Worm (Caenorhabditis elegans): ENCODE results near the gene R10H10.7.

R10H10.7 gene

ce11 chrIV:10368326-10368725 lies 45.4 kb downstream of the R10H10.7 start, which contains the start of gene iars-1:
Gene iars-1 (plus strand): TSS chrIV:10368601.
- TF ChIP-seq elt-3 (tag; optimal IDR thresholded peaks at IDR 0.05) (no peak), zip-8 (tag; optimal IDR thresholded peaks at IDR 0.05) (peak; percentile 67)

ce11 chrIV:10367740-10368246 lies 45.9 kb downstream of the R10H10.7 start, which contains the start of gene pges-2:
Gene pges-2 (minus strand): TSS chrIV:10367790.
- TF ChIP-seq ces-1 (GFP tag; optimal IDR thresholded peaks at IDR 0.05) (peak; percentile 52), lsy-2 (tag; optimal IDR thresholded peaks at IDR 0.05) (peak; percentile 12), mls-2 (tag; optimal IDR thresholded peaks at IDR 0.05) (no peak), unc-120 (tag; optimal IDR thresholded peaks at IDR 0.05; ENCODE audit: poor library complexity, severe bottlenecking) (peak; percentile 0)

- TF ChIP-seq lin-13 (tag; optimal IDR thresholded peaks at IDR 0.05) = peak; percentile 8
- TF ChIP-seq nhr-28 (tag; optimal IDR thresholded peaks at IDR 0.05) = no peak
- no peak for TF ChIP-seq snpc-4 (tag; optimal IDR thresholded peaks at IDR 0.05)
- TF ChIP-seq lsy-2 (tag; optimal IDR thresholded peaks at IDR 0.05) = peak; percentile 14
- TF ChIP-seq pha-4 (tag; optimal IDR thresholded peaks at IDR 0.05) = no peak
- TF ChIP-seq nhr-12 (tag; optimal IDR thresholded peaks at IDR 0.05) = no peak
- TF ChIP-seq zip-8 (tag; optimal IDR thresholded peaks at IDR 0.05) = no peak
- TF ChIP-seq tbx-8 (GFP tag; optimal IDR thresholded peaks at IDR 0.05) = no peak
- no peak for TF ChIP-seq nhr-76 (tag; optimal IDR thresholded peaks at IDR 0.05)
- TF ChIP-seq mls-2 (tag; optimal IDR thresholded peaks at IDR 0.05) = no peak
- no peak for TF ChIP-seq ham-2 (GFP tag; optimal IDR thresholded peaks at IDR 0.05)
- no peak for TF ChIP-seq ceh-39 (tag; optimal IDR thresholded peaks at IDR 0.05)
- no peak for TF ChIP-seq elt-3 (tag; optimal IDR thresholded peaks at IDR 0.05)
- no peak for TF ChIP-seq ztf-11 (tag; optimal IDR thresholded peaks at IDR 0.05)
- TF ChIP-seq nhr-237 (tag; optimal IDR thresholded peaks at IDR 0.05) = no peak
- TF ChIP-seq mab-5 (tag; optimal IDR thresholded peaks at IDR 0.05) = no peak
- no peak for TF ChIP-seq nhr-2 (tag; optimal IDR thresholded peaks at IDR 0.05)
- peak; percentile 47 for TF ChIP-seq mep-1 (tag; optimal IDR thresholded peaks at IDR 0.05)
- peak; percentile 46 for TF ChIP-seq ces-1 (GFP tag; optimal IDR thresholded peaks at IDR 0.05)
Measured at ce11 chrIV:10366018-10366417, 47.7 kb downstream of the R10H10.7 start, which contains the start of gene sir-2.1. Gene sir-2.1 (minus strand): TSS chrIV:10366229.

ce11 chrIV:10360336-10360735 lies 53.4 kb downstream of the R10H10.7 start, which contains the start of gene ugt-59:
Gene ugt-59 (plus strand): TSS chrIV:10360636.
- TF ChIP-seq unc-39 (tag; optimal IDR thresholded peaks at IDR 0.05) (no peak), ham-2 (GFP tag; optimal IDR thresholded peaks at IDR 0.05) (no peak), elt-3 (tag; optimal IDR thresholded peaks at IDR 0.05) (no peak), ztf-11 (tag; optimal IDR thresholded peaks at IDR 0.05) (no peak), lsy-2 (tag; optimal IDR thresholded peaks at IDR 0.05) (no peak), drap-1 (GFP tag; optimal IDR thresholded peaks at IDR 0.05) (no peak), ces-1 (GFP tag; optimal IDR thresholded peaks at IDR 0.05) (no peak), ceh-83 (GFP tag; optimal IDR thresholded peaks at IDR 0.05) (no peak), sem-2 (GFP tag; optimal IDR thresholded peaks at IDR 0.05) (no peak), nhr-76 (tag; optimal IDR thresholded peaks at IDR 0.05) (no peak), lin-13 (tag; optimal IDR thresholded peaks at IDR 0.05) (no peak), unc-120 (tag; optimal IDR thresholded peaks at IDR 0.05; ENCODE audit: poor library complexity, severe bottlenecking) (no peak), unc-62 (GFP tag; optimal IDR thresholded peaks at IDR 0.05) (no peak)
